Worm (Caenorhabditis elegans): Measurements from ENCODE around the gene D1086.8.

Gene D1086.8

DNA sequence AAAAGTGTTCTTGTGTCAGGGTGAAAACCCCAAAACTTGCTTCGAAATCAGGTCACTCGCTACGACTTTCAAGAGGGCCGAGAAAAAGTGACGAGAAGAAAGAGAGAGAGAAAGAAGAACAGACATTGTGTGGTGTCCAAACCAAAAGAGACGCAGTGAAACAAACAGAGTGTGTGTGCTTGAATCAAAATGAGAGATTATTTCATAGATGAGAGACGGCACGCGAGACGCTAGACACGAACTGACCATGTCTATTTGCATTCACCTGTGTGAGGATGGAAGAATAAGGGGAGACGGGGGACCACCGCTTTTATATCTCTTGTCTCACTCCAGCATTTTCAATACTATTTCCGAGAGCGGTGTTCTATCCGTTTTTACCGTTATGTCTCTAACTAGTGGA is 42.2 kb downstream of the D1086.8 start (continued):
- TF ChIP-seq daf-16 (GFP tag; optimal IDR thresholded peaks at IDR 0.05): no peak
- TF ChIP-seq daf-16 (tag; optimal IDR thresholded peaks at IDR 0.05): peak; percentile 34
- no peak for TF ChIP-seq mxl-2 (GFP tag; conservative IDR thresholded peaks at IDR 0.05)
- peak; percentile 35; the same call in 1 of the 2 replicates for TF ChIP-seq T26A8.4 (GFP tag; IDR thresholded peaks at IDR 0.05)
- TF ChIP-seq lir-3 (tag; optimal IDR thresholded peaks at IDR 0.05): no peak
- peak; percentile 89 for TF ChIP-seq hlh-11 (tag; optimal IDR thresholded peaks at IDR 0.05)
- peak; percentile 53 to 90 for TF ChIP-seq mdl-1 (tag; optimal IDR thresholded peaks at IDR 0.05)
- TF ChIP-seq madf-5 (GFP tag; IDR thresholded peaks at IDR 0.05): no peak
- TF ChIP-seq pqm-1 (tag; optimal IDR thresholded peaks at IDR 0.05): peak; percentile 39
- no peak for TF ChIP-seq snpc-4 (tag; optimal IDR thresholded peaks at IDR 0.05)
- peak; percentile 78 for TF ChIP-seq mep-1 (tag; optimal IDR thresholded peaks at IDR 0.05)
- TF ChIP-seq hmg-1.1 (GFP tag; IDR thresholded peaks at IDR 0.05): peak; percentile 62
- no peak for TF ChIP-seq ZK337.2 (GFP tag; IDR thresholded peaks at IDR 0.05)
- TF ChIP-seq Y75B8A.6 (GFP tag; IDR thresholded peaks at IDR 0.05): no peak
- no peak for TF ChIP-seq nhr-111 (GFP tag; optimal IDR thresholded peaks at IDR 0.05)
- TF ChIP-seq nhr-48 (tag; optimal IDR thresholded peaks at IDR 0.05): peak; percentile 53
- TF ChIP-seq dmd-8 (GFP tag; IDR thresholded peaks at IDR 0.05): no peak
- TF ChIP-seq ceh-62 (tag; optimal IDR thresholded peaks at IDR 0.05): no peak
- TF ChIP-seq lin-15B (tag; optimal IDR thresholded peaks at IDR 0.05): no peak
- TF ChIP-seq nhr-77 (tag; optimal IDR thresholded peaks at IDR 0.05): peak; percentile 61
- TF ChIP-seq lin-29 (GFP tag; IDR thresholded peaks at IDR 0.05): no peak
- no peak for TF ChIP-seq ceh-44 (GFP tag; IDR thresholded peaks at IDR 0.05)
- TF ChIP-seq attf-4 (tag; optimal IDR thresholded peaks at IDR 0.05): no peak
- TF ChIP-seq mxl-3 (GFP tag; optimal IDR thresholded peaks at IDR 0.05): peak; percentile 81
- TF ChIP-seq nhr-28 (tag; optimal IDR thresholded peaks at IDR 0.05): peak; percentile 83
- TF ChIP-seq unc-62 (GFP tag; optimal IDR thresholded peaks at IDR 0.05 in 1 of 2): peak in 1 of 2 experiments; percentile 74
- TF ChIP-seq unc-62 (tag; optimal IDR thresholded peaks at IDR 0.05): no peak
- TF ChIP-seq zip-2 (tag; optimal IDR thresholded peaks at IDR 0.05): no peak
- TF ChIP-seq nhr-41 (GFP tag; IDR thresholded peaks at IDR 0.05): no peak
- no peak for TF ChIP-seq F26F4.8 (GFP tag; conservative IDR thresholded peaks at IDR 0.05)
- TF ChIP-seq dve-1 (tag; optimal IDR thresholded peaks at IDR 0.05; ENCODE audit: insufficient read depth): peak; percentile 65
- no peak for TF ChIP-seq set-16 (GFP tag; IDR thresholded peaks at IDR 0.05)
- peak; percentile 48 for TF ChIP-seq dpl-1 (GFP tag; optimal IDR thresholded peaks at IDR 0.05)
- 0 out of 2 replicates have a peak, but pooled peaks have one; percentile 47 for TF ChIP-seq egl-43 (GFP tag; IDR thresholded peaks at IDR 0.05)
- TF ChIP-seq ztf-7 (tag; optimal IDR thresholded peaks at IDR 0.05): no peak
- peak; percentile 75 for TF ChIP-seq hlh-30 (tag; optimal IDR thresholded peaks at IDR 0.05; ENCODE audit: insufficient read depth)
- no peak for TF ChIP-seq madf-9 (GFP tag; conservative IDR thresholded peaks at IDR 0.05)
- TF ChIP-seq tag-97 (GFP tag; IDR thresholded peaks at IDR 0.05): no peak
- TF ChIP-seq aha-1 (tag): peak; percentile 84
- no peak for TF ChIP-seq F44E2.7 (GFP tag; IDR thresholded peaks at IDR 0.05)
- TF ChIP-seq snpc-1.2 (GFP tag; IDR thresholded peaks at IDR 0.05): no peak
- TF ChIP-seq hif-1 (tag; optimal IDR thresholded peaks at IDR 0.05): no peak
- no peak for TF ChIP-seq ceh-82 (tag; optimal IDR thresholded peaks at IDR 0.05)
- peak; percentile 68 for TF ChIP-seq dmd-6 (GFP tag; IDR thresholded peaks at IDR 0.05)
- TF ChIP-seq nhr-6 (tag; optimal IDR thresholded peaks at IDR 0.05): peak; percentile 97
